Worm (Caenorhabditis elegans) whole organism, late embryonic: ENCODE data around the gene inpp-1.

Experiments used
- C08G9.2 ChIP-seq: sonication (generic microtip); optimal IDR thresholded peaks from 2 replicates; lab custom pipeline; 2016; ENCODE audit warnings: mild to moderate bottlenecking, missing genetic modification characterization, moderate library complexity, missing compliant biosample characterization
- ama-1 ChIP-seq: fragments of 150-350 bp; optimal IDR thresholded peaks from 2 replicates; lab custom pipeline; 2014
- ceh-22 ChIP-seq: sonication (generic microtip); optimal IDR thresholded peaks from 2 replicates; lab custom pipeline; 2017; ENCODE audit warnings: missing biosample characterization, missing genetic modification characterization
- fkh-10 ChIP-seq: fragments of 150-350 bp; optimal IDR thresholded peaks from 2 replicates; lab custom pipeline; 2014; ENCODE audit warnings: missing biosample characterization, missing genetic modification reagents, missing genetic modification characterization
- lin-11 ChIP-seq: fragments of 200-800 bp; sonication (Bioruptor generic); optimal IDR thresholded peaks from 2 replicates; lab custom pipeline; 2018; ENCODE audit warnings: mild to moderate bottlenecking, missing genetic modification characterization, missing compliant biosample characterization
- unc-42 ChIP-seq: sonication (generic microtip); optimal IDR thresholded peaks from 2 replicates; lab custom pipeline; 2016; ENCODE audit warnings: missing genotype, missing genetic modification characterization, missing compliant biosample characterization

DNA sequence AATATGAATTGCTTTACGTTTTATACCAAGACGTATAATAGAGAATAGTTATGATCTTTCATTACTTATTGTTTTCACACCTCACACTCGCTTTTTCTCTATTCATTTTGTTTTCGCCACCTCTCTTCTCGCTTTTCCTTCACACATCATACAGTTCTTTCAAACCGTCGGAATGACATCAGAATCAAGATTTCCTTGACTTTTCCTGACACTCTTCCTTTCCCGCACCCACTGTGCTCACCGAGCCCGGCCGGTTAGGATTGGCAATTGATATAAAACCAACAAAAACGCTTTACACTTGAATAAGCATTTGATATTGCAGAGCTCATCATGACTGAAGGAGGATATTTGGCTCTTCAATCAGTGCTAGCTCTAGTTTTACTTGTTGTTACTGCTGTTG, 25.6 kb upstream of the inpp-1 start, which contains the start of gene zipt-2.1:
- TF ChIP-seq C08G9.2 (tag; lab: Kevin White, UChicago) (no peak), ceh-22 (tag; lab: Kevin White, UChicago) (no peak), ama-1 (no peak), fkh-10 (GFP tag; lab: Kevin White, UChicago) (no peak), lin-11 (tag; lab: Kevin White, UChicago) (no peak), unc-42 (no peak)
